Fruit fly (Drosophila melanogaster): Measurements from ENCODE around the gene CG33966.

dm6 chr3L:1256061-1256780 is 22.3 kb downstream of the CG33966 start, which contains the start of gene tfc:
- TF ChIP-seq toe (GFP tag; optimal IDR thresholded peaks at IDR 0.05), result no peak
- TF ChIP-seq kay (GFP tag; ENCODE audit: borderline replicate concordance), result no peak
- TF ChIP-seq CG7045 (GFP tag; optimal IDR thresholded peaks at IDR 0.05), result no peak
- TF ChIP-seq Mnt (GFP tag; optimal IDR thresholded peaks at IDR 0.05), result no peak
- no peak for TF ChIP-seq CG14711 (tag; optimal IDR thresholded peaks at IDR 0.05)
- no peak for TF ChIP-seq Clk (GFP tag; optimal IDR thresholded peaks at IDR 0.05)
- TF ChIP-seq CG7101 (tag; optimal IDR thresholded peaks at IDR 0.05), result no peak
- TF ChIP-seq CG33017 (tag; optimal IDR thresholded peaks at IDR 0.05), result no peak
- TF ChIP-seq tj (GFP tag; optimal IDR thresholded peaks at IDR 0.05), result no peak
- no peak for TF ChIP-seq CG11617 (GFP tag; optimal IDR thresholded peaks at IDR 0.05)
- no peak for TF ChIP-seq CG1620 (GFP tag; optimal IDR thresholded peaks at IDR 0.05)

All from whole organism, adult.